Fruit fly (Drosophila melanogaster) whole organism, embryonic: ENCODE measurements around the gene Art1.

Experiments used
- CkIIα-i1 ChIP-seq: fragments of 200-800 bp; sonication (Bioruptor generic); IDR thresholded peaks from 2 replicates; pipeline ENCODE4 v1.3.6; 2022; ENCODE audit warnings: missing biosample characterization, missing genetic modification characterization
- Hsf ChIP-seq: fragments of 200-800 bp; sonication (Bioruptor generic); optimal IDR thresholded peaks from 3 replicates; lab custom pipeline; 2016; ENCODE audit warnings: missing biosample characterization, missing genetic modification characterization

- TF ChIP-seq CkIIα-i1 (GFP tag; lab: Robert Waterston, UW) (no peak), Hsf (GFP tag; lab: Kevin White, UChicago) (no peak)
Measured at dm6 chr3R:10834893-10835292, 46.9 kb upstream of the Art1 start.
